Worm (Caenorhabditis elegans): ENCODE results near the gene hot-4.

- TF ChIP-seq attf-6 (GFP tag; IDR thresholded peaks at IDR 0.05) (no peak), attf-3 (GFP tag; conservative IDR thresholded peaks at IDR 0.05) (no peak), snpc-4 (GFP tag; optimal IDR thresholded peaks at IDR 0.05) (no peak), snpc-4 (tag; optimal IDR thresholded peaks at IDR 0.05) (no peak), nfya-2 (GFP tag; IDR thresholded peaks at IDR 0.05) (no peak), him-1 (tag; optimal IDR thresholded peaks at IDR 0.05) (no peak), mxl-1 (tag; optimal IDR thresholded peaks at IDR 0.05) (no peak), nfya-1 (tag; optimal IDR thresholded peaks at IDR 0.05; ENCODE audit: borderline replicate concordance, insufficient read depth) (no peak), F10E7.11 (tag; optimal IDR thresholded peaks at IDR 0.05) (no peak)
Measured at ce11 chrIII:6168497-6169227, 48.6 kb upstream of the hot-4 start, which contains the start of gene efk-1.

All from whole organism, young adult.